Fruit fly (Drosophila melanogaster): ENCODE measurements around the gene Ada2b.

DNA sequence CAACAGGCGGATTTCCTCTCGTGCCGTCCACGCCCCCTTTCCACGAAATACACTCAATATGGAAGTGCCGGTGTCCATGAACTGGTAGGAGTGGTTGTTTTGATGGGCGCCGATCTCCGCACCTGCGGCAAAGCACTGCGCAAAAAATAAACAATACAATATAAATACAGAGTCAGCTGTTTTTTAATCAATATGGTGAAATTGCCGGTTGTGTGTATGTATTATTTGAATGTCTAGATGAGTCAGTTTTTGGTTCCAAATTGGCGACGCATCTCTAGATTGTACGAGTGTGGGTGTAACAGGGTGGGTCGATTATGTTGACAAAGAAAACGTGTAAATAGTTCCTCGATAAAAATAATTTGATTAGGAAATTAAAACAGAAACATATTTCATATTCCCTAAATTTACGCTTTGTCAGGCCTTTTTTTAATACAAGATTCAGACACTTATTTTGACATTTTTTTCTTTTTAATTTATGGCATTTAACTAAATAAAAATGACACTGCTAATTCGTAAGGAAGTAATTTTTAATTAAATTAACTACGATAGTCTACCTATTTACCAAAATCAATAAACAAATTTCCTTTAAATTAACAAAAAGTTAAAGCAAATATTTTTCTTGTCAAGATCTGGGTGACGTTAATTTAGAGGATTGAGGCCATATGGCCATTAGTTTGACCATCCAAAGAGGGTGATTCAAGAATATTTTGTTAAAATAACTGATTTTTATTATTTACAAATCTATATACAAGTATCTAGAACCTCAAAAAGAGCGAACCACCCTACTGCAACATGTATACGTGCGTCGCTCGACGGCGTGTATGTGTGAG is 628 bp downstream of the Ada2b start:
- TF ChIP-seq psq (GFP tag; optimal IDR thresholded peaks at IDR 0.05) (peak; percentile 82), lola (GFP tag; optimal IDR thresholded peaks at IDR 0.05) (no peak), OdsH (GFP tag; optimal IDR thresholded peaks at IDR 0.05) (peak; percentile 84), foxo (GFP tag; optimal IDR thresholded peaks at IDR 0.05) (peak in 1 of 2 experiments; percentile 90), sv (GFP tag; optimal IDR thresholded peaks at IDR 0.05) (peak; percentile 78), Hr78 (GFP tag; optimal IDR thresholded peaks at IDR 0.05) (no peak), dmrt93B (GFP tag; optimal IDR thresholded peaks at IDR 0.05) (peak; percentile 69), CG9705 (GFP tag; optimal IDR thresholded peaks at IDR 0.05) (peak; percentile 66), Myc (optimal IDR thresholded peaks at IDR 0.05) (no peak)
